Worm (Caenorhabditis elegans) whole organism, L3 larva: ENCODE results near the gene C27A7.3.
"Not testable (repeated sequence)": the region's sequence is repeated elsewhere in the genome, so short reads cannot be mapped to it uniquely, and the experiment has no call there.

ENCODE experiments used
- R02D3.7 ChIP-seq: fragments of 150-350 bp; optimal IDR thresholded peaks from 2 replicates; lab custom pipeline; 2014; ENCODE audit warnings: missing biosample characterization, missing genetic modification characterization
- ZK546.5 ChIP-seq: sonication (generic microtip); optimal IDR thresholded peaks from 2 replicates; lab custom pipeline; 2017; ENCODE audit warnings: missing biosample characterization, missing genetic modification characterization
- aly-2 ChIP-seq: fragments of 150-350 bp; optimal IDR thresholded peaks from 2 replicates; lab custom pipeline; 2014; ENCODE audit warnings: missing biosample characterization, missing genetic modification characterization
- ama-1 ChIP-seq: fragments of 150-350 bp; optimal IDR thresholded peaks from 2 replicates; lab custom pipeline; 2018
- ceh-28 ChIP-seq: fragments of 150-350 bp; optimal IDR thresholded peaks from 2 replicates; lab custom pipeline; 2014; ENCODE audit warnings: missing biosample characterization, missing genetic modification reagents, missing genetic modification characterization
- elt-1 ChIP-seq: fragments of 150-350 bp; optimal IDR thresholded peaks from 2 replicates; lab custom pipeline; 2014; ENCODE audit warnings: missing biosample characterization, missing genetic modification characterization
- elt-2 ChIP-seq: sonication (generic microtip); optimal IDR thresholded peaks from 2 replicates; lab custom pipeline; 2016; ENCODE audit warnings: missing genetic modification reagents, mild to moderate bottlenecking, missing genetic modification characterization, missing compliant biosample characterization
- lin-39 ChIP-seq: fragments of 150-350 bp; optimal IDR thresholded peaks from 2 replicates; lab custom pipeline; 2018; ENCODE audit warnings: missing biosample characterization, missing genetic modification reagents, missing genetic modification characterization
- mdl-1 ChIP-seq: fragments of 150-350 bp; optimal IDR thresholded peaks from 2 replicates; lab custom pipeline; 2014; ENCODE audit warnings: missing biosample characterization, missing genetic modification characterization
- nhr-28 ChIP-seq: fragments of 150-350 bp; optimal IDR thresholded peaks from 2 replicates; lab custom pipeline; 2014; ENCODE audit warnings: missing biosample characterization, missing genetic modification characterization
- snpc-4 ChIP-seq: fragments of 150-350 bp; optimal IDR thresholded peaks from 2 replicates; lab custom pipeline; 2014; ENCODE audit warnings: missing biosample characterization, missing genetic modification characterization
- unc-39 ChIP-seq: sonication (generic microtip); optimal IDR thresholded peaks from 4 replicates; lab custom pipeline; 2017; ENCODE audit warnings: missing biosample characterization, missing genetic modification characterization
- unc-62 ChIP-seq: fragments of 150-350 bp; sonication (generic microtip); optimal IDR thresholded peaks from 4 replicates; lab custom pipeline; 2014; ENCODE audit warnings: missing biosample characterization, missing genetic modification reagents, missing genetic modification characterization
- ztf-11 ChIP-seq: fragments of 150-350 bp; optimal IDR thresholded peaks from 2 replicates; lab custom pipeline; 2014; ENCODE audit warnings: missing biosample characterization, missing genetic modification characterization

DNA sequence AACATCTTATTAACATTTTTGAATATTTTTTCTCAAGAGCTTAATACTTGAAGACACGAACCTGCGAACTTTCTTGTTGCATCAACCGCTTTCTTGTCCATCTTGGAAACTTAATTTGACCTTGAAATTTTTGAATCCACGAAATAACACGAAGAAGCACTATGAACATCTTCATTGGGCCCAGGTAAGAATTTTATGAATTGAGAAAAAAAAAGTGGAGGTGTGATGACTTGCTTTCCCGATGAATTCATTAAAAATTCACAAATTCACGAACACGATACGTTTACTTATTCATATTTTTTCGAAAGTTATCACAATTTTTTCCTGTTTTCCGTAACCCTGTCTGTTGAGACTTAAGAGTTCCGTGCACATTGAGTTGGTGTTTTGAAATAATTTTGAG, 10.0 kb upstream of the C27A7.3 start, which contains the start of gene C27A7.6:
- not testable (repeated sequence) for TF ChIP-seq elt-2 (tag; lab: Kevin White, UChicago); snpc-4; R02D3.7 (tag; lab: Kevin White, UChicago); unc-62 (GFP tag; lab: Kevin White, UChicago); lin-39; elt-1; ztf-11; unc-39 (tag; lab: Kevin White, UChicago); nhr-28 (tag; lab: Kevin White, UChicago); ceh-28; ama-1; mdl-1 (tag; lab: Kevin White, UChicago); aly-2 (tag; lab: Kevin White, UChicago); ZK546.5 (tag; lab: Kevin White, UChicago)
